Worm (Caenorhabditis elegans): Measurements from ENCODE around the gene ins-1.
A peak's percentile ranks its signal among the peaks of the same experiment; 100 is the strongest.

Gene ins-1

ce11 chrIV:10413828-10414227, 22.7 kb upstream of the ins-1 start, which contains the start of gene R10H10.7:
Gene R10H10.7, minus strand, starts transcription at chrIV:10413928.
- TF ChIP-seq aha-1 (tag) (peak; percentile 26), saeg-2 (GFP tag; IDR thresholded peaks at IDR 0.05) (no peak), F10B5.3 (tag; optimal IDR thresholded peaks at IDR 0.05) (no peak), nhr-111 (GFP tag; optimal IDR thresholded peaks at IDR 0.05) (no peak)

ce11 chrIV:10417781-10418180, 18.7 kb upstream of the ins-1 start, which contains the start of gene F13B12.6:
Gene F13B12.6, minus strand, starts transcription at chrIV:10417881.
- TF ChIP-seq hmg-1.1 (GFP tag; IDR thresholded peaks at IDR 0.05): no peak
- TF ChIP-seq F10B5.3 (tag; optimal IDR thresholded peaks at IDR 0.05): no peak
- no peak for TF ChIP-seq tag-97 (GFP tag; IDR thresholded peaks at IDR 0.05)
- TF ChIP-seq nhr-42 (GFP tag; IDR thresholded peaks at IDR 0.05): no peak
- TF ChIP-seq attf-4 (tag; optimal IDR thresholded peaks at IDR 0.05): no peak
- TF ChIP-seq lsy-2 (tag; optimal IDR thresholded peaks at IDR 0.05): no peak
- no peak for TF ChIP-seq F49E8.2 (tag; optimal IDR thresholded peaks at IDR 0.05; ENCODE audit: borderline replicate concordance)
- no peak for TF ChIP-seq spr-3 (GFP tag; optimal IDR thresholded peaks at IDR 0.05)

ce11 chrIV:10419896-10420295, 16.6 kb upstream of the ins-1 start:
- no peak for TF ChIP-seq dmd-8 (GFP tag; IDR thresholded peaks at IDR 0.05)
- TF ChIP-seq nhr-10 (tag; optimal IDR thresholded peaks at IDR 0.05): no peak
- TF ChIP-seq ceh-32 (tag; optimal IDR thresholded peaks at IDR 0.05; ENCODE audit: poor library complexity): no peak
- peak in 1 of 2 experiments; percentile 85 for TF ChIP-seq unc-62 (GFP tag; optimal IDR thresholded peaks at IDR 0.05 in 1 of 2)
- no peak for TF ChIP-seq unc-62 (tag; optimal IDR thresholded peaks at IDR 0.05)
- no peak for TF ChIP-seq F44E2.7 (GFP tag; IDR thresholded peaks at IDR 0.05)
- no peak for TF ChIP-seq Y105C5A.15 (GFP tag; IDR thresholded peaks at IDR 0.05)
- TF ChIP-seq nhr-77 (tag; optimal IDR thresholded peaks at IDR 0.05): no peak
- peak; percentile 16 for TF ChIP-seq hlh-30 (tag; optimal IDR thresholded peaks at IDR 0.05; ENCODE audit: insufficient read depth)

ce11 chrIV:10420440-10420839, 16.1 kb upstream of the ins-1 start:
- peak; percentile 57 for TF ChIP-seq dmd-6 (GFP tag; IDR thresholded peaks at IDR 0.05)
- TF ChIP-seq nhr-28 (tag; optimal IDR thresholded peaks at IDR 0.05): peak; percentile 67
- TF ChIP-seq snpc-4 (tag; optimal IDR thresholded peaks at IDR 0.05): no peak
- no peak for TF ChIP-seq pha-4 (GFP tag; IDR thresholded peaks at IDR 0.05)
- TF ChIP-seq pha-4 (tag; optimal IDR thresholded peaks at IDR 0.05): no peak
- peak; percentile 71 for TF ChIP-seq php-3 (GFP tag; IDR thresholded peaks at IDR 0.05)
- peak; percentile 22 for TF ChIP-seq dve-1 (tag; optimal IDR thresholded peaks at IDR 0.05; ENCODE audit: insufficient read depth)
- TF ChIP-seq mxl-3 (GFP tag; optimal IDR thresholded peaks at IDR 0.05): peak; percentile 36
- peak; percentile 1 for TF ChIP-seq nhr-6 (tag; optimal IDR thresholded peaks at IDR 0.05)
- TF ChIP-seq zfp-3 (GFP tag; conservative IDR thresholded peaks at IDR 0.05): no peak
- peak; percentile 29 for TF ChIP-seq hlh-11 (tag; optimal IDR thresholded peaks at IDR 0.05)
- TF ChIP-seq zag-1 (tag; optimal IDR thresholded peaks at IDR 0.05): no peak
- no peak for TF ChIP-seq daf-16 (GFP tag; optimal IDR thresholded peaks at IDR 0.05)
- TF ChIP-seq daf-16 (tag; optimal IDR thresholded peaks at IDR 0.05): peak; percentile 76
- peak; percentile 14 for TF ChIP-seq pqm-1 (tag; optimal IDR thresholded peaks at IDR 0.05)

- TF ChIP-seq dmd-9 (GFP tag; IDR thresholded peaks at IDR 0.05) (no peak), lin-13 (GFP tag; optimal IDR thresholded peaks at IDR 0.05) (no peak), mes-2 (tag; optimal IDR thresholded peaks at IDR 0.05; ENCODE audit: poor library complexity, severe bottlenecking) (peak; percentile 28), nhr-28 (tag; optimal IDR thresholded peaks at IDR 0.05) (peak; percentile 49), aha-1 (tag) (peak; percentile 84), mxl-3 (GFP tag; optimal IDR thresholded peaks at IDR 0.05) (peak; percentile 70), dve-1 (tag; optimal IDR thresholded peaks at IDR 0.05; ENCODE audit: insufficient read depth) (peak; percentile 10), hlh-30 (tag; optimal IDR thresholded peaks at IDR 0.05; ENCODE audit: insufficient read depth) (peak; percentile 17)
These were observed 15.2 kb upstream of the ins-1 start for ce11 chrIV:10421256-10421655.

Data from whole organism, L4 larva.